Worm (Caenorhabditis elegans) whole organism, L4 larva: Measurements from ENCODE around the gene F11A5.16.

Experiments used
- F10B5.3 ChIP-seq: sonication (generic microtip); optimal IDR thresholded peaks from 2 replicates; lab custom pipeline; 2016; ENCODE audit warnings: mild to moderate bottlenecking, missing genetic modification characterization, missing compliant biosample characterization
- F49E8.2 ChIP-seq: sonication (generic microtip); optimal IDR thresholded peaks from 2 replicates; lab custom pipeline; 2016; ENCODE audit warnings: missing compliant biosample characterization, mild to moderate bottlenecking, missing genetic modification characterization, borderline replicate concordance
- R02D3.7 ChIP-seq: fragments of 150-350 bp; sonication (generic microtip); optimal IDR thresholded peaks from 3 replicates; lab custom pipeline; 2014; ENCODE audit warnings: missing biosample characterization, missing genetic modification characterization
- Y48G9A.11 ChIP-seq: fragments of 200-800 bp; sonication (Bioruptor generic); IDR thresholded peaks from 2 replicates; pipeline ENCODE4 v1.3.6; 2022; ENCODE audit warnings: missing genetic modification reagents, missing genetic modification characterization, missing compliant biosample characterization
- ZK546.5 ChIP-seq, 2 experiments: sonication (generic microtip); optimal IDR thresholded peaks; 2 replicates each; lab custom pipeline; 2017; ENCODE audit warnings: missing biosample characterization in 2 of 2, missing genetic modification characterization in 2 of 2
- aha-1 ChIP-seq: fragments of 150-350 bp; peaks from one replicate; lab custom pipeline; 2014; ENCODE audit warnings: missing biosample characterization, missing genetic modification characterization
- ama-1 ChIP-seq: fragments of 150-350 bp; optimal IDR thresholded peaks from 2 replicates; lab custom pipeline; 2014; ENCODE audit warnings: inconsistent platforms, mixed read lengths
- ceh-20 ChIP-seq: fragments of 200-800 bp; sonication (Bioruptor generic); IDR thresholded peaks from 2 replicates; pipeline ENCODE4 v1.3.6; 2022; ENCODE audit warnings: missing genetic modification reagents, missing genetic modification characterization, missing compliant biosample characterization
- ceh-28 ChIP-seq: fragments of 150-350 bp; optimal IDR thresholded peaks from 2 replicates; lab custom pipeline; 2014; ENCODE audit warnings: missing biosample characterization, missing genetic modification reagents, missing genetic modification characterization
- ceh-44 ChIP-seq: fragments of 200-800 bp; sonication (Bioruptor generic); IDR thresholded peaks from 2 replicates; pipeline ENCODE4 v1.3.6; 2022; ENCODE audit warnings: missing genetic modification reagents, missing genetic modification characterization, missing compliant biosample characterization
- ctbp-1 ChIP-seq: fragments of 200-800 bp; sonication (Bioruptor generic); IDR thresholded peaks from 2 replicates; pipeline ENCODE4 v1.3.6; 2022; ENCODE audit warnings: missing genetic modification reagents, missing genetic modification characterization, missing compliant biosample characterization
- daf-12 ChIP-seq: fragments of 150-350 bp; optimal IDR thresholded peaks from 2 replicates; lab custom pipeline; 2014; ENCODE audit warnings: missing biosample characterization, missing genetic modification reagents, missing genetic modification characterization
- daf-19 ChIP-seq: fragments of 200-800 bp; sonication (Bioruptor generic); conservative IDR thresholded peaks from 2 replicates; pipeline ENCODE4 v1.3.6; 2022; ENCODE audit warnings: missing genetic modification characterization, missing compliant biosample characterization
- dmd-6 ChIP-seq: fragments of 200-800 bp; sonication (Bioruptor generic); IDR thresholded peaks from 2 replicates; pipeline ENCODE4 v1.3.6; 2022; ENCODE audit warnings: missing genetic modification reagents, missing genetic modification characterization, missing compliant biosample characterization
- dve-1 ChIP-seq: sonication (generic microtip); optimal IDR thresholded peaks from 2 replicates; lab custom pipeline; 2017; ENCODE audit warnings: antibody characterized with exemption, mild to moderate bottlenecking, missing genetic modification characterization, missing compliant biosample characterization; ENCODE audit not compliant: insufficient read depth
- egl-27 ChIP-seq: sonication (generic microtip); optimal IDR thresholded peaks from 3 replicates; lab custom pipeline; 2017; ENCODE audit warnings: missing biosample characterization, missing genetic modification reagents, missing genetic modification characterization
- fkh-10 ChIP-seq: fragments of 150-350 bp; optimal IDR thresholded peaks from 2 replicates; lab custom pipeline; 2014; ENCODE audit warnings: missing biosample characterization, missing genetic modification reagents, missing genetic modification characterization
- lin-29 ChIP-seq: fragments of 200-800 bp; sonication (Bioruptor generic); IDR thresholded peaks from 2 replicates; pipeline ENCODE4 v1.3.6; 2022; ENCODE audit warnings: missing genetic modification reagents, missing genetic modification characterization, missing compliant biosample characterization
- lin-38 ChIP-seq: fragments of 200-800 bp; sonication (Bioruptor generic); IDR thresholded peaks from 2 replicates; pipeline ENCODE4 v1.3.6; 2022; ENCODE audit warnings: missing genetic modification reagents, missing genetic modification characterization, missing compliant biosample characterization
- madf-5 ChIP-seq, 2 experiments: fragments of 200-800 bp; sonication (Bioruptor generic); IDR thresholded peaks; 2 replicates each; pipeline ENCODE4 v1.3.6; 2022; ENCODE audit warnings: missing compliant biosample characterization in 2 of 2, missing genetic modification characterization in 2 of 2
- madf-9 ChIP-seq: fragments of 200-800 bp; sonication (Bioruptor generic); conservative IDR thresholded peaks from 2 replicates; pipeline ENCODE4 v1.3.6; 2022; ENCODE audit warnings: missing genetic modification reagents, missing genetic modification characterization, missing compliant biosample characterization
- mdl-1 ChIP-seq, 2 experiments: fragments of 150-350 bp in 1 of 2; sonication (generic microtip) in 1 of 2; optimal IDR thresholded peaks; 2 replicates each; lab custom pipeline; 2014 to 2017; ENCODE audit warnings: missing biosample characterization in 2 of 2, missing genetic modification characterization in 2 of 2
- nhr-28 ChIP-seq: fragments of 150-350 bp; optimal IDR thresholded peaks from 2 replicates; lab custom pipeline; 2014; ENCODE audit warnings: missing biosample characterization, missing genetic modification characterization
- nhr-42 ChIP-seq: fragments of 200-800 bp; sonication (Bioruptor generic); IDR thresholded peaks from 2 replicates; pipeline ENCODE4 v1.3.6; 2022; ENCODE audit warnings: missing genetic modification characterization, missing compliant biosample characterization
- nhr-48 ChIP-seq: sonication (generic microtip); optimal IDR thresholded peaks from 2 replicates; lab custom pipeline; 2016; ENCODE audit warnings: mild to moderate bottlenecking, missing genetic modification characterization, missing compliant biosample characterization
- nhr-6 ChIP-seq: fragments of 150-350 bp; optimal IDR thresholded peaks from 2 replicates; lab custom pipeline; 2014; ENCODE audit warnings: missing biosample characterization, missing genetic modification characterization
- nhr-76 ChIP-seq: fragments of 150-350 bp; optimal IDR thresholded peaks from 2 replicates; lab custom pipeline; 2014; ENCODE audit warnings: missing biosample characterization, missing genetic modification characterization
- pha-4 ChIP-seq, 2 experiments: fragments of 150-350 bp in 1 of 2; fragments of 200-800 bp in 1 of 2; sonication (Bioruptor generic) in 1 of 2; IDR thresholded peaks in 1 of 2; optimal IDR thresholded peaks in 1 of 2; 2 replicates each; pipeline versions ENCODE4 v1.3.6 to Lab custom; 2014 to 2022; ENCODE audit warnings: missing genetic modification characterization in 2 of 2, missing genetic modification reagents in 2 of 2, missing biosample characterization in 1 of 2, missing compliant biosample characterization in 1 of 2
- php-3 ChIP-seq: fragments of 200-800 bp; sonication (Bioruptor generic); IDR thresholded peaks from 2 replicates; pipeline ENCODE4 v1.3.6; 2022; ENCODE audit warnings: missing genetic modification reagents, missing genetic modification characterization, missing compliant biosample characterization
- pqm-1 ChIP-seq: sonication (generic microtip); optimal IDR thresholded peaks from 2 replicates; lab custom pipeline; 2017; ENCODE audit warnings: missing biosample characterization, missing genetic modification characterization
- sdz-12 ChIP-seq: fragments of 200-800 bp; sonication (Bioruptor generic); optimal IDR thresholded peaks from 2 replicates; lab custom pipeline; 2018; ENCODE audit warnings: mild to moderate bottlenecking, missing genetic modification characterization, missing compliant biosample characterization
- snpc-1.2 ChIP-seq: fragments of 200-800 bp; sonication (Bioruptor generic); IDR thresholded peaks from 2 replicates; pipeline ENCODE4 v1.3.6; 2022; ENCODE audit warnings: missing genetic modification reagents, missing genetic modification characterization, missing compliant biosample characterization
- snpc-4 ChIP-seq: fragments of 150-350 bp; optimal IDR thresholded peaks from 2 replicates; lab custom pipeline; 2014; ENCODE audit warnings: missing biosample characterization, missing genetic modification characterization
- unc-130 ChIP-seq: sonication (generic microtip); optimal IDR thresholded peaks from 2 replicates; lab custom pipeline; 2016; ENCODE audit warnings: missing genetic modification reagents, missing genetic modification characterization, missing compliant biosample characterization
- unc-39 ChIP-seq: sonication (generic microtip); optimal IDR thresholded peaks from 2 replicates; lab custom pipeline; 2017; ENCODE audit warnings: missing biosample characterization, missing genetic modification characterization
- unc-62 ChIP-seq, 3 experiments: fragments of 150-350 bp in 1 of 3; sonication (generic microtip); optimal IDR thresholded peaks in 2 of 3; peaks in 1 of 3; 1 replicate in 1 of 3; 2 replicates in 2 of 3; lab custom pipeline; 2014 to 2017; ENCODE audit warnings: missing biosample characterization in 3 of 3, missing genetic modification characterization in 3 of 3, missing genetic modification reagents in 3 of 3, missing genotype in 1 of 3
- zfp-2 ChIP-seq: sonication (generic microtip); optimal IDR thresholded peaks from 2 replicates; lab custom pipeline; 2016; ENCODE audit warnings: mild to moderate bottlenecking, missing genetic modification characterization, missing compliant biosample characterization
- zip-2 ChIP-seq: fragments of 150-350 bp; optimal IDR thresholded peaks from 2 replicates; lab custom pipeline; 2014; ENCODE audit warnings: missing biosample characterization, missing genetic modification characterization
- ztf-11 ChIP-seq: fragments of 150-350 bp; optimal IDR thresholded peaks from 2 replicates; lab custom pipeline; 2014; ENCODE audit warnings: missing biosample characterization, missing genetic modification characterization

The F11A5.16 gene

ce11 chrV:16218522-16218921 is 7.8 kb downstream of the F11A5.16 start, which contains the start of gene F11A5.15:
Gene F11A5.15, minus strand, starts transcription at chrV:16218622.
- no peak for TF ChIP-seq nhr-28
- TF ChIP-seq F10B5.3 (tag; lab: Kevin White, UChicago) = no peak
- peak in 1 of 2 experiments; percentile 67 for TF ChIP-seq unc-62 (GFP tag; optimal IDR thresholded peaks at IDR 0.05 in 1 of 2; lab: Kevin White, UChicago)
- TF ChIP-seq unc-62 (tag; optimal IDR thresholded peaks at IDR 0.05; lab: Kevin White, UChicago) = no peak
- no peak for TF ChIP-seq nhr-42 (GFP tag; lab: Robert Waterston, UW)
- TF ChIP-seq sdz-12 (GFP tag; lab: Kevin White, UChicago) = no peak
- no peak for TF ChIP-seq F49E8.2 (tag; lab: Kevin White, UChicago)
- TF ChIP-seq pqm-1 = no peak
- TF ChIP-seq ctbp-1 = no peak
- TF ChIP-seq ama-1 = no peak
- TF ChIP-seq madf-5 (GFP tag; IDR thresholded peaks at IDR 0.05; lab: Robert Waterston, UW) = no peak
- peak; percentile 87 for TF ChIP-seq aha-1 (tag; lab: Kevin White, UChicago)
- TF ChIP-seq nhr-6 (tag; lab: Kevin White, UChicago) = no peak

DNA sequence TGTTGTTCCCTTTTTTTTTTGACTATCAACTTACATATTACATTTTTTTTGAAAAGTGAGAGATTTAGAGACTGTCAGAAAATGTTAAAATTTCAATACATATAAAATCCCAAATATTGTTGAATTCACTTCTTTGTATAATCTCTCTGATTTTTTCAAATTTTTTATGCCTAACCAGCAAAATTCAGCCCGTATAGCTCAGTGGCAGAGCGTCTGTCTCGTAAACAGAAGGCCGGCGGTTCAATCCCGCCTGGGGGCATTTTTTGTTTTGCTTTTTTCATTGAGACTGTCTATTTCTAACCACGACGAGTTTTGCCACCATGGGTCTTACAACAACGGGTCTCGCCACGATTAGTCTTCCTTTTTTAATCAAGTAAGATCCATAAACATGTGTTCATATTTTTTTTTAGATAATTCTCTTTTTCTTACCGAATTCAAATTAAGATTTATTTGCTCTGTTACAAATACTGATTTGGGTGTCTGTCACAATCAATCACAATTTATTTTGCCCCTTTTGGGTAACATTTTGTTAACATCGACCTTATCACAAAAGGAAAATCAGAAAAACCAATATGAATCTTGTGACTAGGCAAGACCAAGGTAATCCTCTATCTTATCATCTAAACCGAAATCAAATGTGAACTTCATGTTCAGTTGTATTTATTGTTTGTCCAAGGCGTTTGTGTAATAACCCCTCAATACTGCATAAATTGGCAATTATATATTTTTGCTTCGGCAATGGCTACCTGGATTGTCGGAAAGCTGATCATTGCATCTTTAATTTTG is 8.4 kb downstream of the F11A5.16 start, which contains the start of gene glc-1:
Gene glc-1 (plus strand): TSS at position 663 of the 786 bp plus-strand sequence.
- TF ChIP-seq php-3 (GFP tag; lab: Robert Waterston, UW) (no peak), nhr-42 (GFP tag; lab: Robert Waterston, UW) (no peak), madf-5 (GFP tag; IDR thresholded peaks at IDR 0.05; lab: Robert Waterston, UW) (no peak), snpc-4 (tag; lab: Kevin White, UChicago) (no peak), ztf-11 (no peak), nhr-28 (peak; percentile 30), mdl-1 (tag; optimal IDR thresholded peaks at IDR 0.05; lab: Kevin White, UChicago) (no peak), pqm-1 (peak; percentile 56), unc-39 (tag; lab: Kevin White, UChicago) (no peak), dmd-6 (GFP tag; lab: Robert Waterston, UW) (peak; percentile 43; the same call in 1 of the 2 replicates), madf-9 (GFP tag; lab: Robert Waterston, UW) (no peak)

- no peak for TF ChIP-seq zip-2 (tag; lab: Kevin White, UChicago)
- no peak for TF ChIP-seq nhr-42 (GFP tag; lab: Robert Waterston, UW)
- peak in 1 of 2 experiments; percentile 93 for TF ChIP-seq unc-62 (GFP tag; optimal IDR thresholded peaks at IDR 0.05 in 1 of 2; lab: Kevin White, UChicago)
- no peak for TF ChIP-seq unc-62 (tag; optimal IDR thresholded peaks at IDR 0.05; lab: Kevin White, UChicago)
- no peak for TF ChIP-seq snpc-1.2
- TF ChIP-seq, all 104 proteins: peak for 1
Measured at ce11 chrV:16220020-16220419, 9.3 kb downstream of the F11A5.16 start.

ce11 chrV:16224027-16224426 is 13.3 kb downstream of the F11A5.16 start, which contains the start of gene stdh-2:
Gene stdh-2, plus strand, starts transcription at chrV:16224327.
- TF ChIP-seq nhr-28 (peak; percentile 54), ceh-44 (no peak), ceh-20 (no peak)
- TF ChIP-seq, all 104 proteins: peak for 1

- 0 out of 2 replicates have a peak, but pooled peaks have one; percentile 10 for TF ChIP-seq pha-4 (GFP tag; IDR thresholded peaks at IDR 0.05; lab: Robert Waterston, UW)
- no peak for TF ChIP-seq pha-4 (tag; optimal IDR thresholded peaks at IDR 0.05; lab: Kevin White, UChicago)
- peak; percentile 40; the same call in 1 of the 2 replicates for TF ChIP-seq lin-38 (GFP tag; lab: Robert Waterston, UW)
- no peak for TF ChIP-seq fkh-10
- no peak for TF ChIP-seq R02D3.7 (tag; lab: Kevin White, UChicago)
- TF ChIP-seq lin-29 (GFP tag; lab: Robert Waterston, UW) = no peak
- no peak for TF ChIP-seq daf-12 (tag; lab: Kevin White, UChicago)
- TF ChIP-seq nhr-48 = peak; percentile 35
- peak; percentile 12 for TF ChIP-seq unc-130 (GFP tag; lab: Kevin White, UChicago)
- TF ChIP-seq snpc-1.2 = peak; percentile 65
- no peak for TF ChIP-seq daf-19 (GFP tag; lab: Robert Waterston, UW)
- no peak for TF ChIP-seq F10B5.3 (tag; lab: Kevin White, UChicago)
- TF ChIP-seq Y48G9A.11 (GFP tag; lab: Robert Waterston, UW) = peak; percentile 47; the same call in 1 of the 2 replicates
- no peak for TF ChIP-seq nhr-76 (tag; lab: Kevin White, UChicago)
- no peak for TF ChIP-seq madf-5 (GFP tag; IDR thresholded peaks at IDR 0.05; lab: Robert Waterston, UW)
- TF ChIP-seq ZK546.5 (tag; optimal IDR thresholded peaks at IDR 0.05; lab: Kevin White, UChicago) = no peak
- TF ChIP-seq ceh-20 = no peak
- TF ChIP-seq dve-1 (tag; lab: Kevin White, UChicago) = peak; percentile 18
- TF ChIP-seq ceh-28 (tag; lab: Kevin White, UChicago) = no peak
- no peak for TF ChIP-seq unc-62 (GFP tag; optimal IDR thresholded peaks at IDR 0.05 in 1 of 2; lab: Kevin White, UChicago)
- no peak for TF ChIP-seq unc-62 (tag; optimal IDR thresholded peaks at IDR 0.05; lab: Kevin White, UChicago)
- TF ChIP-seq egl-27 (tag; lab: Kevin White, UChicago) = no peak
- no peak for TF ChIP-seq zfp-2
Measured at ce11 chrV:16225524-16226116, 14.9 kb downstream of the F11A5.16 start.
